Worm (Caenorhabditis elegans): ENCODE data around the gene T04F3.3.

- no peak for TF ChIP-seq hmg-4 (GFP tag; optimal IDR thresholded peaks at IDR 0.05)
- TF ChIP-seq tra-4 (tag; optimal IDR thresholded peaks at IDR 0.05): no peak
- no peak for TF ChIP-seq tbx-11 (GFP tag; IDR thresholded peaks at IDR 0.05)
- no peak for TF ChIP-seq ets-7 (tag; optimal IDR thresholded peaks at IDR 0.05)
- TF ChIP-seq flt-1 (GFP tag; IDR thresholded peaks at IDR 0.05): no peak
- TF ChIP-seq hnd-1 (tag; optimal IDR thresholded peaks at IDR 0.05): no peak
- no peak for TF ChIP-seq ama-1 (optimal IDR thresholded peaks at IDR 0.05)
- no peak for TF ChIP-seq pes-1 (GFP tag; IDR thresholded peaks at IDR 0.05)
- TF ChIP-seq B0310.2 (tag; optimal IDR thresholded peaks at IDR 0.05): no peak
- no peak for TF ChIP-seq ceh-13 (GFP tag; optimal IDR thresholded peaks at IDR 0.05)
- TF ChIP-seq scrt-1 (GFP tag; IDR thresholded peaks at IDR 0.05): no peak
- TF ChIP-seq tbx-37 (GFP tag; conservative IDR thresholded peaks at IDR 0.05): no peak
- no peak for TF ChIP-seq sea-1 (GFP tag; conservative IDR thresholded peaks at IDR 0.05)
These were observed 21.8 kb upstream of the T04F3.3 start, which contains the start of gene spe-42 for ce11 chrV:11736896-11737295.

Measured in whole organism, early embryonic.